Worm (Caenorhabditis elegans) whole organism, L1 larva: ENCODE results near the gene sod-4.

Source experiments
- aly-2 ChIP-seq: fragments of 150-350 bp; optimal IDR thresholded peaks from 2 replicates; lab custom pipeline; 2014; ENCODE audit warnings: missing biosample characterization, missing genetic modification characterization
- dpl-1 ChIP-seq, 3 experiments: fragments of 150-350 bp in 2 of 3; sonication (generic microtip) in 1 of 3; optimal IDR thresholded peaks; 2 replicates each; lab custom pipeline; 2014 to 2017; ENCODE audit warnings: missing biosample characterization in 3 of 3, missing genetic modification characterization in 3 of 3, missing genetic modification reagents in 3 of 3
- elt-3 ChIP-seq, 6 experiments: fragments of 150-350 bp in 1 of 6; sonication (generic microtip); optimal IDR thresholded peaks; 2 replicates each; lab custom pipeline; 2017 to 2018; ENCODE audit warnings: missing biosample characterization in 6 of 6, missing genetic modification characterization in 6 of 6, inconsistent platforms in 1 of 6
- lin-39 ChIP-seq: fragments of 150-350 bp; optimal IDR thresholded peaks from 2 replicates; lab custom pipeline; 2014; ENCODE audit warnings: missing biosample characterization, missing genetic modification reagents, missing genetic modification characterization
- lsy-2 ChIP-seq, 2 experiments: fragments of 150-350 bp; optimal IDR thresholded peaks; 2 replicates each; lab custom pipeline; 2014; ENCODE audit warnings: missing biosample characterization in 2 of 2, missing genetic modification characterization in 2 of 2
- nhr-77 ChIP-seq: fragments of 150-350 bp; optimal IDR thresholded peaks from 2 replicates; lab custom pipeline; 2014; ENCODE audit warnings: missing biosample characterization, missing genetic modification characterization
- pag-3 ChIP-seq: sonication (generic microtip); optimal IDR thresholded peaks from 2 replicates; lab custom pipeline; 2017; ENCODE audit warnings: missing genetic modification characterization, mild to moderate bottlenecking, missing compliant biosample characterization, antibody characterized with exemption, borderline replicate concordance; ENCODE audit not compliant: insufficient read depth
- unc-62 ChIP-seq: fragments of 150-350 bp; optimal IDR thresholded peaks from 2 replicates; lab custom pipeline; 2014; ENCODE audit warnings: missing biosample characterization, missing genetic modification reagents, missing genetic modification characterization

ce11 chrIII:9523581-9523980 lies 23.4 kb upstream of the sod-4 start, which contains the start of gene mrps-23:
- TF ChIP-seq elt-3 (tag; optimal IDR thresholded peaks at IDR 0.05; lab: Kevin White, UChicago) (peak in 1 of 6 experiments; percentile 12), lsy-2 (tag; optimal IDR thresholded peaks at IDR 0.05; lab: Kevin White, UChicago) (peak in 1 of 2 experiments; percentile 35), unc-62 (GFP tag; lab: Kevin White, UChicago) (no peak), lin-39 (tag; lab: Kevin White, UChicago) (no peak), pag-3 (tag; lab: Kevin White, UChicago) (no peak), aly-2 (no peak), dpl-1 (GFP tag; optimal IDR thresholded peaks at IDR 0.05; lab: Kevin White, UChicago) (peak in 1 of 3 experiments; percentile 7), nhr-77 (no peak)
